Worm (Caenorhabditis elegans) whole organism, L1 larva: ENCODE results near the gene mdt-1.2.

Experiments
- fkh-4 ChIP-seq: sonication (generic microtip); optimal IDR thresholded peaks from 2 replicates; lab custom pipeline; 2016; ENCODE audit warnings: missing compliant biosample characterization, missing genetic modification characterization, borderline replicate concordance
- mef-2 ChIP-seq: fragments of 150-350 bp; optimal IDR thresholded peaks from 2 replicates; lab custom pipeline; 2014; ENCODE audit warnings: missing biosample characterization, missing genetic modification characterization
- mep-1 ChIP-seq: fragments of 150-350 bp; optimal IDR thresholded peaks from 2 replicates; lab custom pipeline; 2014; ENCODE audit warnings: missing biosample characterization, missing genetic modification characterization
- nhr-28 ChIP-seq: fragments of 150-350 bp; optimal IDR thresholded peaks from 2 replicates; lab custom pipeline; 2014; ENCODE audit warnings: missing biosample characterization, missing genetic modification characterization
- nhr-77 ChIP-seq: fragments of 150-350 bp; optimal IDR thresholded peaks from 2 replicates; lab custom pipeline; 2014; ENCODE audit warnings: missing biosample characterization, missing genetic modification characterization
- unc-86 ChIP-seq: sonication (generic microtip); optimal IDR thresholded peaks from 2 replicates; lab custom pipeline; 2016; ENCODE audit warnings: missing genetic modification characterization, missing compliant biosample characterization
- zag-1 ChIP-seq: fragments of 150-350 bp; optimal IDR thresholded peaks from 2 replicates; lab custom pipeline; 2014; ENCODE audit warnings: missing biosample characterization, missing genetic modification characterization

ce11 chrX:17157089-17157488 lies 5.8 kb downstream of the mdt-1.2 start:
- no peak for TF ChIP-seq nhr-28 (tag; lab: Kevin White, UChicago)
- no peak for TF ChIP-seq mep-1 (tag; lab: Kevin White, UChicago)
- no peak for TF ChIP-seq zag-1 (tag; lab: Kevin White, UChicago)
- no peak for TF ChIP-seq unc-86
- no peak for TF ChIP-seq mef-2 (tag; lab: Kevin White, UChicago)
- no peak for TF ChIP-seq fkh-4
- no peak for TF ChIP-seq nhr-77
